Worm (Caenorhabditis elegans): Measurements from ENCODE around the gene srw-17.

ce11 chrV:15225650-15226049 is 51.2 kb downstream of the srw-17 start, which contains the start of gene srw-14:
- TF ChIP-seq mdl-1 (tag; optimal IDR thresholded peaks at IDR 0.05) = no peak
- TF ChIP-seq ceh-20 (GFP tag; IDR thresholded peaks at IDR 0.05) = no peak
- TF ChIP-seq R02D3.7 (tag; optimal IDR thresholded peaks at IDR 0.05) = no peak
- TF ChIP-seq hmg-1.1 (GFP tag; IDR thresholded peaks at IDR 0.05) = no peak
- TF ChIP-seq daf-19 (GFP tag; conservative IDR thresholded peaks at IDR 0.05) = no peak
- no peak for TF ChIP-seq lin-39 (tag; optimal IDR thresholded peaks at IDR 0.05)
- no peak for TF ChIP-seq unc-62 (GFP tag; optimal IDR thresholded peaks at IDR 0.05 in 1 of 2)
- no peak for TF ChIP-seq unc-62 (tag; optimal IDR thresholded peaks at IDR 0.05)
- TF ChIP-seq snpc-4 (tag; optimal IDR thresholded peaks at IDR 0.05) = no peak
- TF ChIP-seq ZK546.5 (tag; optimal IDR thresholded peaks at IDR 0.05) = no peak
- no peak for TF ChIP-seq mep-1 (tag; optimal IDR thresholded peaks at IDR 0.05)
- TF ChIP-seq ces-1 (GFP tag; optimal IDR thresholded peaks at IDR 0.05) = no peak
- no peak for TF ChIP-seq dmd-9 (GFP tag; IDR thresholded peaks at IDR 0.05)
